Fruit fly (Drosophila melanogaster) whole organism: ENCODE measurements around the gene CG42564.

Experiments
- Dll ChIP-seq: fragments of >200 bp; optimal IDR thresholded peaks from 2 replicates; lab custom pipeline; 2017
- EcR ChIP-seq, 2 experiments: fragments of >200 bp; optimal IDR thresholded peaks; 2 replicates each; lab custom pipeline; 2017; ENCODE audit warnings: missing biosample characterization in 2 of 2, missing genetic modification characterization in 2 of 2, missing genetic modification reagents in 2 of 2
- pan ChIP-seq: fragments of >200 bp; optimal IDR thresholded peaks from 2 replicates; lab custom pipeline; 2017
- psq ChIP-seq: fragments of >200 bp; optimal IDR thresholded peaks from 2 replicates; lab custom pipeline; 2017
- usp ChIP-seq: fragments of >200 bp; optimal IDR thresholded peaks from 2 replicates; lab custom pipeline; 2017; ENCODE audit warnings: missing biosample characterization, missing genetic modification characterization, mixed read lengths

dm6 chr3R:6416242-6416641 lies 42.0 kb downstream of the CG42564 start:
- TF ChIP-seq EcR (GFP tag; optimal IDR thresholded peaks at IDR 0.05; lab: Kevin White, UChicago), result no peak
- no peak for TF ChIP-seq pan (lab: Kevin White, UChicago)
- TF ChIP-seq Dll (lab: Kevin White, UChicago), result no peak
- no peak for TF ChIP-seq psq
- no peak for TF ChIP-seq usp
